Worm (Caenorhabditis elegans) whole organism, L2 larva: ENCODE measurements around the gene cnnm-1.

Experiments used
- C34F6.9 ChIP-seq: fragments of 150-350 bp; optimal IDR thresholded peaks from 2 replicates; lab custom pipeline; 2014; ENCODE audit warnings: missing biosample characterization, missing genetic modification characterization
- F13H6.1 ChIP-seq: sonication (generic microtip); optimal IDR thresholded peaks from 2 replicates; lab custom pipeline; 2016; ENCODE audit warnings: missing genetic modification characterization, missing compliant biosample characterization
- R02D3.7 ChIP-seq: fragments of 150-350 bp; optimal IDR thresholded peaks from 2 replicates; lab custom pipeline; 2014; ENCODE audit warnings: missing biosample characterization, missing genetic modification characterization
- Y55F3AM.14 ChIP-seq: fragments of 200-800 bp; sonication (Bioruptor generic); optimal IDR thresholded peaks from 2 replicates; lab custom pipeline; 2018; ENCODE audit warnings: mild to moderate bottlenecking, missing genetic modification characterization, missing compliant biosample characterization
- ZK546.5 ChIP-seq: sonication (generic microtip); optimal IDR thresholded peaks from 2 replicates; lab custom pipeline; 2017; ENCODE audit warnings: missing biosample characterization, missing genetic modification characterization
- alr-1 ChIP-seq: fragments of 150-350 bp; optimal IDR thresholded peaks from 2 replicates; lab custom pipeline; 2014; ENCODE audit warnings: missing biosample characterization, missing genetic modification characterization
- aly-2 ChIP-seq: fragments of 150-350 bp; optimal IDR thresholded peaks from 2 replicates; lab custom pipeline; 2014; ENCODE audit warnings: missing biosample characterization, missing genetic modification characterization
- ama-1 ChIP-seq: fragments of 150-350 bp; optimal IDR thresholded peaks from 2 replicates; lab custom pipeline; 2018; ENCODE audit warnings: inconsistent platforms
- blmp-1 ChIP-seq: sonication (generic microtip); optimal IDR thresholded peaks from 2 replicates; lab custom pipeline; 2017; ENCODE audit warnings: missing genetic modification characterization, mild to moderate bottlenecking, missing compliant biosample characterization, antibody characterized with exemption, moderate library complexity; ENCODE audit not compliant: insufficient read depth
- ceh-16 ChIP-seq: fragments of 150-350 bp; optimal IDR thresholded peaks from 2 replicates; lab custom pipeline; 2014; ENCODE audit warnings: missing biosample characterization, missing genetic modification characterization
- ceh-82 ChIP-seq: fragments of 150-350 bp; optimal IDR thresholded peaks from 2 replicates; lab custom pipeline; 2014; ENCODE audit warnings: missing biosample characterization, missing genetic modification characterization
- crh-2 ChIP-seq: sonication (generic microtip); optimal IDR thresholded peaks from 2 replicates; lab custom pipeline; 2017; ENCODE audit warnings: missing biosample characterization, missing genetic modification characterization
- dmd-4 ChIP-seq: sonication (generic microtip); optimal IDR thresholded peaks from 2 replicates; lab custom pipeline; 2017; ENCODE audit warnings: missing biosample characterization, missing genetic modification characterization
- elt-3 ChIP-seq: sonication (generic microtip); optimal IDR thresholded peaks from 2 replicates; lab custom pipeline; 2017; ENCODE audit warnings: missing biosample characterization, missing genetic modification characterization
- fos-1 ChIP-seq: fragments of 150-350 bp; optimal IDR thresholded peaks from 2 replicates; lab custom pipeline; 2014; ENCODE audit warnings: missing biosample characterization, missing genetic modification characterization
- gmeb-1 ChIP-seq: fragments of 150-350 bp; optimal IDR thresholded peaks from 2 replicates; lab custom pipeline; 2014; ENCODE audit warnings: missing biosample characterization, missing genetic modification characterization
- lin-11 ChIP-seq: fragments of 150-350 bp; sonication (generic microtip); optimal IDR thresholded peaks from 2 replicates; lab custom pipeline; 2014; ENCODE audit warnings: missing biosample characterization, missing genetic modification characterization, inconsistent platforms, mixed read lengths
- mbf-1 ChIP-seq: sonication (generic microtip); optimal IDR thresholded peaks from 2 replicates; lab custom pipeline; 2017; ENCODE audit warnings: missing biosample characterization, missing genetic modification characterization
- mdl-1 ChIP-seq, 2 experiments: fragments of 150-350 bp in 1 of 2; sonication (generic microtip) in 1 of 2; optimal IDR thresholded peaks; 2 replicates each; lab custom pipeline; 2017; ENCODE audit warnings: missing biosample characterization in 2 of 2, missing genetic modification characterization in 2 of 2
- nhr-10 ChIP-seq: sonication (generic microtip); optimal IDR thresholded peaks from 2 replicates; lab custom pipeline; 2017; ENCODE audit warnings: missing biosample characterization, missing genetic modification characterization
- nhr-12 ChIP-seq: fragments of 150-350 bp; optimal IDR thresholded peaks from 2 replicates; lab custom pipeline; 2014; ENCODE audit warnings: missing biosample characterization, missing genetic modification characterization
- nhr-129 ChIP-seq: fragments of 150-350 bp; optimal IDR thresholded peaks from 2 replicates; lab custom pipeline; 2014; ENCODE audit warnings: missing biosample characterization, missing genetic modification characterization
- nhr-237 ChIP-seq: fragments of 150-350 bp; optimal IDR thresholded peaks from 2 replicates; lab custom pipeline; 2014; ENCODE audit warnings: missing biosample characterization, missing genetic modification characterization
- nhr-6 ChIP-seq: fragments of 150-350 bp; optimal IDR thresholded peaks from 2 replicates; lab custom pipeline; 2014; ENCODE audit warnings: missing biosample characterization, missing genetic modification characterization
- nhr-77 ChIP-seq: fragments of 150-350 bp; optimal IDR thresholded peaks from 2 replicates; lab custom pipeline; 2014; ENCODE audit warnings: missing biosample characterization, missing genetic modification characterization
- sma-3 ChIP-seq: sonication (generic microtip); optimal IDR thresholded peaks from 2 replicates; lab custom pipeline; 2016; ENCODE audit warnings: missing genetic modification reagents, missing genetic modification characterization, missing compliant biosample characterization
- sma-9 ChIP-seq, 2 experiments: fragments of 150-350 bp in 1 of 2; sonication (generic microtip) in 1 of 2; optimal IDR thresholded peaks; 2 replicates each; lab custom pipeline; 2014 to 2016; ENCODE audit warnings: missing genetic modification characterization in 2 of 2, mild to moderate bottlenecking in 1 of 2, missing biosample characterization in 1 of 2, missing compliant biosample characterization in 1 of 2, missing genetic modification reagents in 1 of 2, moderate library complexity in 1 of 2
- snpc-4 ChIP-seq: fragments of 150-350 bp; optimal IDR thresholded peaks from 2 replicates; lab custom pipeline; 2014; ENCODE audit warnings: missing biosample characterization, missing genetic modification characterization
- unc-62 ChIP-seq: fragments of 150-350 bp; optimal IDR thresholded peaks from 2 replicates; lab custom pipeline; 2014; ENCODE audit warnings: missing biosample characterization, missing genetic modification reagents, missing genetic modification characterization
- zag-1 ChIP-seq: fragments of 150-350 bp; optimal IDR thresholded peaks from 2 replicates; lab custom pipeline; 2014; ENCODE audit warnings: missing biosample characterization, missing genetic modification characterization
- ztf-1 ChIP-seq: fragments of 200-800 bp; sonication (Bioruptor generic); conservative IDR thresholded peaks from 2 replicates; pipeline ENCODE4 v1.3.6; 2022; ENCODE audit warnings: missing genetic modification characterization, missing compliant biosample characterization
- ztf-11 ChIP-seq: sonication (generic microtip); optimal IDR thresholded peaks from 2 replicates; lab custom pipeline; 2017; ENCODE audit warnings: missing biosample characterization, missing genetic modification characterization
- ztf-4 ChIP-seq: fragments of 150-350 bp; optimal IDR thresholded peaks from 2 replicates; lab custom pipeline; 2014; ENCODE audit warnings: missing biosample characterization, missing genetic modification characterization

Gene cnnm-1

ce11 chrIV:17193491-17193890 lies 13.2 kb downstream of the cnnm-1 start:
- TF ChIP-seq F13H6.1 (tag; lab: Kevin White, UChicago) (no peak), ceh-82 (tag; lab: Kevin White, UChicago) (no peak), mdl-1 (tag; optimal IDR thresholded peaks at IDR 0.05; lab: Kevin White, UChicago) (no peak), ztf-4 (tag; lab: Kevin White, UChicago) (no peak), lin-11 (tag; lab: Kevin White, UChicago) (no peak)

ce11 chrIV:17191791-17192190 lies 14.9 kb downstream of the cnnm-1 start, which contains the start of gene flp-17:
flp-17 (minus strand) TSS chrIV:17191891.
- no peak for TF ChIP-seq lin-11 (tag; lab: Kevin White, UChicago)
- no peak for TF ChIP-seq C34F6.9 (tag; lab: Kevin White, UChicago)
- TF ChIP-seq ama-1 (lab: Kevin White, UChicago), result no peak
- no peak for TF ChIP-seq elt-3 (tag; lab: Kevin White, UChicago)
- TF ChIP-seq ztf-11 (tag; lab: Kevin White, UChicago), result no peak
- TF ChIP-seq gmeb-1 (tag; lab: Kevin White, UChicago), result no peak
- no peak for TF ChIP-seq nhr-6 (tag; lab: Kevin White, UChicago)
- no peak for TF ChIP-seq nhr-237 (tag; lab: Kevin White, UChicago)
- no peak for TF ChIP-seq nhr-10 (tag; lab: Kevin White, UChicago)

- TF ChIP-seq nhr-6 (tag; lab: Kevin White, UChicago), result no peak
- no peak for TF ChIP-seq unc-62 (GFP tag; lab: Kevin White, UChicago)
- TF ChIP-seq gmeb-1 (tag; lab: Kevin White, UChicago), result no peak
- TF ChIP-seq nhr-12 (tag; lab: Kevin White, UChicago), result no peak
- TF ChIP-seq R02D3.7, result no peak
- TF ChIP-seq Y55F3AM.14 (GFP tag; lab: Kevin White, UChicago), result no peak
- no peak for TF ChIP-seq fos-1 (tag; lab: Kevin White, UChicago)
- TF ChIP-seq zag-1, result no peak
Observed at ce11 chrIV:17189193-17189592, 17.5 kb downstream of the cnnm-1 start.

- TF ChIP-seq mbf-1 (tag; lab: Kevin White, UChicago) (no peak), nhr-77 (tag; lab: Kevin White, UChicago) (no peak), blmp-1 (no peak), nhr-237 (tag; lab: Kevin White, UChicago) (no peak), alr-1 (tag; lab: Kevin White, UChicago) (no peak), snpc-4 (tag; lab: Kevin White, UChicago) (no peak), ztf-11 (tag; lab: Kevin White, UChicago) (no peak), sma-3 (no peak)
- TF ChIP-seq, all 48 proteins: peak for 0
Observed at ce11 chrIV:17183629-17184028, 23.0 kb downstream of the cnnm-1 start, which contains the start of gene col-138. col-138 (minus strand) TSS chrIV:17183729.

- no peak for TF ChIP-seq Y55F3AM.14 (GFP tag; lab: Kevin White, UChicago)
- TF ChIP-seq ZK546.5 (tag; lab: Kevin White, UChicago), result no peak
- TF ChIP-seq ztf-11 (tag; lab: Kevin White, UChicago), result no peak
- TF ChIP-seq aly-2 (tag; lab: Kevin White, UChicago), result no peak
- no peak for TF ChIP-seq snpc-4 (tag; lab: Kevin White, UChicago)
- TF ChIP-seq nhr-237 (tag; lab: Kevin White, UChicago), result no peak
- TF ChIP-seq dmd-4 (tag; lab: Kevin White, UChicago), result no peak
- no peak for TF ChIP-seq sma-9 (GFP tag; optimal IDR thresholded peaks at IDR 0.05; lab: Kevin White, UChicago)
- no peak for TF ChIP-seq sma-9 (tag; optimal IDR thresholded peaks at IDR 0.05; lab: Kevin White, UChicago)
- no peak for TF ChIP-seq crh-2 (tag; lab: Kevin White, UChicago)
- TF ChIP-seq ceh-16, result no peak
- TF ChIP-seq fos-1 (tag; lab: Kevin White, UChicago), result no peak
- TF ChIP-seq elt-3 (tag; lab: Kevin White, UChicago), result no peak
- TF ChIP-seq ama-1 (lab: Kevin White, UChicago), result no peak
- no peak for TF ChIP-seq unc-62 (GFP tag; lab: Kevin White, UChicago)
- no peak for TF ChIP-seq ceh-82 (tag; lab: Kevin White, UChicago)
- no peak for TF ChIP-seq ztf-1 (GFP tag; lab: Robert Waterston, UW)
- TF ChIP-seq nhr-129 (tag; lab: Kevin White, UChicago), result no peak
- TF ChIP-seq blmp-1, result no peak
Observed at ce11 chrIV:17183032-17183608, 23.5 kb downstream of the cnnm-1 start.
